Worm (Caenorhabditis elegans) whole organism, late embryonic: Measurements from ENCODE around the gene pdhb-1.

Experiments
- C08G9.2 ChIP-seq: sonication (generic microtip); optimal IDR thresholded peaks from 2 replicates; lab custom pipeline; 2016; ENCODE audit warnings: mild to moderate bottlenecking, missing genetic modification characterization, moderate library complexity, missing compliant biosample characterization
- Y22D7AL.16 ChIP-seq: sonication (generic microtip); optimal IDR thresholded peaks from 2 replicates; lab custom pipeline; 2016; ENCODE audit warnings: missing genetic modification characterization, missing compliant biosample characterization
- ama-1 ChIP-seq: fragments of 150-350 bp; optimal IDR thresholded peaks from 2 replicates; lab custom pipeline; 2014
- ceh-19 ChIP-seq: fragments of 200-800 bp; sonication (Bioruptor generic); optimal IDR thresholded peaks from 2 replicates; lab custom pipeline; 2018; ENCODE audit warnings: mild to moderate bottlenecking, missing genetic modification characterization, missing compliant biosample characterization
- ceh-24 ChIP-seq: sonication (generic microtip); optimal IDR thresholded peaks from 2 replicates; lab custom pipeline; 2016; ENCODE audit warnings: mild to moderate bottlenecking, missing genetic modification characterization, missing compliant biosample characterization
- ceh-30 ChIP-seq: fragments of 150-350 bp; optimal IDR thresholded peaks from 2 replicates; lab custom pipeline; 2014; ENCODE audit warnings: missing biosample characterization, missing genetic modification characterization
- ceh-31 ChIP-seq: sonication (generic microtip); optimal IDR thresholded peaks from 2 replicates; lab custom pipeline; 2016; ENCODE audit warnings: missing genetic modification characterization, missing compliant biosample characterization
- ceh-34 ChIP-seq: sonication (generic microtip); optimal IDR thresholded peaks from 2 replicates; lab custom pipeline; 2016; ENCODE audit warnings: mild to moderate bottlenecking, missing genetic modification characterization, missing compliant biosample characterization
- ceh-45 ChIP-seq: fragments of 200-800 bp; sonication (Bioruptor generic); IDR thresholded peaks from 2 replicates; pipeline ENCODE4 v1.3.6; 2022; ENCODE audit warnings: missing genetic modification reagents, missing genetic modification characterization, missing compliant biosample characterization
- ceh-6 ChIP-seq: fragments of 200-800 bp; sonication (Bioruptor generic); optimal IDR thresholded peaks from 2 replicates; lab custom pipeline; 2018; ENCODE audit warnings: mild to moderate bottlenecking, missing genetic modification characterization, missing compliant biosample characterization
- che-1 ChIP-seq: sonication (generic microtip); optimal IDR thresholded peaks from 2 replicates; lab custom pipeline; 2016; ENCODE audit warnings: mild to moderate bottlenecking, missing genetic modification characterization, missing compliant biosample characterization
- dmd-4 ChIP-seq: sonication (generic microtip); optimal IDR thresholded peaks from 2 replicates; lab custom pipeline; 2016; ENCODE audit warnings: borderline replicate concordance, missing genetic modification characterization, missing compliant biosample characterization
- dve-1 ChIP-seq: sonication (generic microtip); optimal IDR thresholded peaks from 2 replicates; lab custom pipeline; 2017; ENCODE audit warnings: antibody characterized with exemption, mild to moderate bottlenecking, missing genetic modification characterization, missing compliant biosample characterization
- elt-4 ChIP-seq: sonication (generic microtip); optimal IDR thresholded peaks from 2 replicates; lab custom pipeline; 2016; ENCODE audit warnings: missing genetic modification characterization, missing compliant biosample characterization
- eyg-1 ChIP-seq: sonication (generic microtip); optimal IDR thresholded peaks from 2 replicates; lab custom pipeline; 2016; ENCODE audit warnings: missing genotype, missing genetic modification characterization, missing compliant biosample characterization
- fax-1 ChIP-seq: sonication (generic microtip); optimal IDR thresholded peaks from 2 replicates; lab custom pipeline; 2016; ENCODE audit warnings: missing genotype, missing genetic modification characterization, missing compliant biosample characterization
- fkh-6 ChIP-seq: sonication (generic microtip); optimal IDR thresholded peaks from 2 replicates; lab custom pipeline; 2016; ENCODE audit warnings: missing genetic modification characterization, missing compliant biosample characterization
- gmeb-2 ChIP-seq: sonication (generic microtip); optimal IDR thresholded peaks from 2 replicates; lab custom pipeline; 2016; ENCODE audit warnings: missing genetic modification characterization, inconsistent platforms, missing compliant biosample characterization
- hlh-13 ChIP-seq: fragments of 200-800 bp; sonication (Bioruptor generic); optimal IDR thresholded peaks from 2 replicates; lab custom pipeline; 2018; ENCODE audit warnings: mild to moderate bottlenecking, missing genetic modification characterization, missing compliant biosample characterization
- hlh-6 ChIP-seq: sonication (generic microtip); optimal IDR thresholded peaks from 2 replicates; lab custom pipeline; 2016; ENCODE audit warnings: missing genotype, missing genetic modification characterization, missing compliant biosample characterization
- hlh-8 ChIP-seq: sonication (generic microtip); optimal IDR thresholded peaks from 2 replicates; lab custom pipeline; 2016; ENCODE audit warnings: missing genotype, missing genetic modification characterization, missing compliant biosample characterization
- mec-3 ChIP-seq: sonication (generic microtip); optimal IDR thresholded peaks from 2 replicates; lab custom pipeline; 2016; ENCODE audit warnings: borderline replicate concordance, missing genetic modification characterization, missing compliant biosample characterization
- nfya-1 ChIP-seq: sonication (generic microtip); optimal IDR thresholded peaks from 2 replicates; lab custom pipeline; 2017; ENCODE audit warnings: missing genetic modification characterization, mild to moderate bottlenecking, missing compliant biosample characterization, antibody characterized with exemption, moderate library complexity
- npax-4 ChIP-seq: sonication (generic microtip); optimal IDR thresholded peaks from 2 replicates; lab custom pipeline; 2016; ENCODE audit warnings: missing genetic modification characterization, missing compliant biosample characterization
- odd-2 ChIP-seq: sonication (generic microtip); optimal IDR thresholded peaks from 2 replicates; lab custom pipeline; 2017; ENCODE audit warnings: antibody characterized with exemption, mild to moderate bottlenecking, missing genetic modification characterization, missing compliant biosample characterization
- pag-3 ChIP-seq: sonication (generic microtip); optimal IDR thresholded peaks from 2 replicates; lab custom pipeline; 2016; ENCODE audit warnings: missing compliant biosample characterization, missing genetic modification characterization, borderline replicate concordance
- pat-9 ChIP-seq: fragments of 200-800 bp; sonication (Bioruptor generic); optimal IDR thresholded peaks from 2 replicates; lab custom pipeline; 2018; ENCODE audit warnings: mild to moderate bottlenecking, missing genetic modification characterization, moderate library complexity, missing compliant biosample characterization
- pax-1 ChIP-seq: fragments of 150-350 bp; optimal IDR thresholded peaks from 2 replicates; lab custom pipeline; 2014; ENCODE audit warnings: missing biosample characterization, missing genetic modification characterization
- pha-2 ChIP-seq: sonication (generic microtip); optimal IDR thresholded peaks from 2 replicates; lab custom pipeline; 2017; ENCODE audit warnings: mild to moderate bottlenecking, missing genetic modification characterization, missing compliant biosample characterization
- pqm-1 ChIP-seq: sonication (generic microtip); optimal IDR thresholded peaks from 2 replicates; lab custom pipeline; 2016; ENCODE audit warnings: missing genetic modification characterization, missing compliant biosample characterization
- pros-1 ChIP-seq: fragments of 150-350 bp; optimal IDR thresholded peaks from 2 replicates; lab custom pipeline; 2014; ENCODE audit warnings: missing biosample characterization, missing genetic modification reagents, missing genetic modification characterization
- ref-2 ChIP-seq: sonication (generic microtip); optimal IDR thresholded peaks from 2 replicates; lab custom pipeline; 2016; ENCODE audit warnings: missing genetic modification characterization, missing compliant biosample characterization
- rnt-1 ChIP-seq: sonication (generic microtip); optimal IDR thresholded peaks from 2 replicates; lab custom pipeline; 2016; ENCODE audit warnings: missing genetic modification characterization, missing compliant biosample characterization
- syd-9 ChIP-seq: sonication (generic microtip); optimal IDR thresholded peaks from 2 replicates; lab custom pipeline; 2016; ENCODE audit warnings: mild to moderate bottlenecking, missing genetic modification characterization, moderate library complexity, missing compliant biosample characterization
- tbx-2 ChIP-seq: sonication (generic microtip); optimal IDR thresholded peaks from 2 replicates; lab custom pipeline; 2016; ENCODE audit warnings: missing genetic modification characterization, missing compliant biosample characterization
- unc-42 ChIP-seq: sonication (generic microtip); optimal IDR thresholded peaks from 2 replicates; lab custom pipeline; 2016; ENCODE audit warnings: missing genotype, missing genetic modification characterization, missing compliant biosample characterization
- unc-55 ChIP-seq: sonication (generic microtip); optimal IDR thresholded peaks from 2 replicates; lab custom pipeline; 2017; ENCODE audit warnings: missing biosample characterization, missing genetic modification reagents, missing genetic modification characterization
- zip-5 ChIP-seq: sonication (generic microtip); optimal IDR thresholded peaks from 2 replicates; lab custom pipeline; 2016; ENCODE audit warnings: missing genetic modification characterization, missing compliant biosample characterization

The pdhb-1 gene

ce11 chrIV:3399015-3399722, at the start of gene pdhb-1, which contains the start of gene dyf-3 (continued):
- TF ChIP-seq zip-5 (tag; lab: Kevin White, UChicago) (no peak), dmd-4 (tag; lab: Kevin White, UChicago) (no peak), eyg-1 (tag; lab: Kevin White, UChicago) (no peak), rnt-1 (no peak), ceh-31 (tag; lab: Kevin White, UChicago) (peak; percentile 11), pax-1 (no peak)

- TF ChIP-seq mec-3 (no peak), pros-1 (tag; lab: Kevin White, UChicago) (no peak), ref-2 (tag; lab: Kevin White, UChicago) (peak; percentile 28), ceh-34 (tag; lab: Kevin White, UChicago) (peak; percentile 27), ceh-45 (no peak), tbx-2 (tag; lab: Kevin White, UChicago) (peak; percentile 17), nfya-1 (tag; lab: Kevin White, UChicago) (peak; percentile 53), ceh-31 (tag; lab: Kevin White, UChicago) (peak; percentile 11)
Observed at ce11 chrIV:3349977-3350580, 49.4 kb upstream of the pdhb-1 start, which contains the start of gene elks-1. elks-1 (minus strand) TSS chrIV:3350027.

- TF ChIP-seq odd-2 (tag; lab: Kevin White, UChicago) (no peak), ref-2 (tag; lab: Kevin White, UChicago) (peak; percentile 27), ceh-30 (no peak), hlh-13 (GFP tag; lab: Kevin White, UChicago) (no peak), unc-55 (no peak), dve-1 (tag; lab: Kevin White, UChicago) (no peak), fkh-6 (tag; lab: Kevin White, UChicago) (no peak), eyg-1 (tag; lab: Kevin White, UChicago) (no peak), unc-42 (tag; lab: Kevin White, UChicago) (peak; percentile 12), ceh-19 (no peak)
- TF ChIP-seq, all 69 proteins: peak for 2
Observed at ce11 chrIV:3352019-3352418, 47.5 kb upstream of the pdhb-1 start.

- TF ChIP-seq fkh-6 (tag; lab: Kevin White, UChicago) (no peak), ceh-24 (tag; lab: Kevin White, UChicago) (no peak), Y22D7AL.16 (tag; lab: Kevin White, UChicago) (no peak), gmeb-2 (tag; lab: Kevin White, UChicago) (no peak), che-1 (tag; lab: Kevin White, UChicago) (no peak), ceh-6 (GFP tag; lab: Kevin White, UChicago) (no peak), pat-9 (tag; lab: Kevin White, UChicago) (no peak)
Observed at ce11 chrIV:3354757-3355156, 44.7 kb upstream of the pdhb-1 start, which contains the start of gene F42A6.1. F42A6.1 (plus strand) TSS chrIV:3355057.

ce11 chrIV:3363221-3363620, 36.3 kb upstream of the pdhb-1 start, which contains the start of gene Y55H10A.2:
Y55H10A.2 (plus strand) TSS chrIV:3363521.
- TF ChIP-seq elt-4 (tag; lab: Kevin White, UChicago) (no peak), che-1 (tag; lab: Kevin White, UChicago) (no peak), npax-4 (no peak), Y22D7AL.16 (tag; lab: Kevin White, UChicago) (no peak), tbx-2 (tag; lab: Kevin White, UChicago) (no peak), pros-1 (tag; lab: Kevin White, UChicago) (no peak), pag-3 (no peak), C08G9.2 (tag; lab: Kevin White, UChicago) (no peak), pha-2 (no peak), pax-1 (no peak), pqm-1 (tag; lab: Kevin White, UChicago) (no peak), ama-1 (no peak), syd-9 (tag; lab: Kevin White, UChicago) (no peak), fax-1 (tag; lab: Kevin White, UChicago) (no peak), ceh-30 (no peak), hlh-6 (tag; lab: Kevin White, UChicago) (no peak), hlh-8 (tag; lab: Kevin White, UChicago) (no peak)
